Fruit fly (Drosophila melanogaster) whole organism, embryonic: ENCODE results near the gene Ilp5.
A peak's percentile ranks its signal among the peaks of the same experiment; 100 is the strongest.

Source experiments
- B-H1 ChIP-seq: fragments of 200-800 bp; sonication (Bioruptor generic); IDR thresholded peaks from 3 replicates; pipeline ENCODE4 v1.3.6; 2022; ENCODE audit warnings: missing biosample characterization, missing genetic modification characterization
- Bgb ChIP-seq: fragments of 200-800 bp; sonication (Bioruptor generic); IDR thresholded peaks from 2 replicates; pipeline ENCODE4 v1.3.6; 2022; ENCODE audit warnings: missing biosample characterization, missing genetic modification characterization; ENCODE audit not compliant: partially characterized antibody
- BtbVII ChIP-seq: fragments of 200-800 bp; sonication (Bioruptor generic); optimal IDR thresholded peaks from 3 replicates; lab custom pipeline; 2017; ENCODE audit warnings: missing biosample characterization, mild to moderate bottlenecking, missing genetic modification characterization
- CG1233 ChIP-seq: fragments of 200-800 bp; sonication (Bioruptor generic); optimal IDR thresholded peaks from 4 replicates; lab custom pipeline; 2018; ENCODE audit warnings: missing biosample characterization, mild to moderate bottlenecking, missing genetic modification characterization
- CG14860 ChIP-seq: fragments of 200-800 bp; sonication (Bioruptor generic); IDR thresholded peaks from 3 replicates; pipeline ENCODE4 v1.3.6; 2022; ENCODE audit warnings: missing biosample characterization, missing genetic modification characterization; ENCODE audit not compliant: partially characterized antibody
- CG14965 ChIP-seq: fragments of 200-800 bp; sonication (Bioruptor generic); optimal IDR thresholded peaks from 2 replicates; lab custom pipeline; 2016; ENCODE audit warnings: missing biosample characterization, missing genetic modification characterization, borderline replicate concordance
- CG16779 ChIP-seq: fragments of 200-800 bp; sonication (Bioruptor generic); IDR thresholded peaks from 2 replicates; pipeline ENCODE4 v1.3.6; 2022; ENCODE audit warnings: missing biosample characterization, missing genetic modification characterization
- CG17359 ChIP-seq: fragments of 200-800 bp; sonication (Bioruptor generic); optimal IDR thresholded peaks from 3 replicates; lab custom pipeline; 2018; ENCODE audit warnings: missing biosample characterization, mild to moderate bottlenecking, missing genetic modification characterization, moderate library complexity
- CG17385 ChIP-seq: fragments of 200-800 bp; sonication (Bioruptor generic); optimal IDR thresholded peaks from 3 replicates; lab custom pipeline; 2018; ENCODE audit warnings: missing biosample characterization, mild to moderate bottlenecking, missing genetic modification characterization
- CG2678 ChIP-seq: fragments of 200-800 bp; sonication (Bioruptor generic); optimal IDR thresholded peaks from 3 replicates; lab custom pipeline; 2019; ENCODE audit warnings: missing biosample characterization, mild to moderate bottlenecking, missing genetic modification characterization, moderate library complexity
- CG2889 ChIP-seq: fragments of 200-800 bp; sonication (Bioruptor generic); IDR thresholded peaks from 3 replicates; pipeline ENCODE4 v1.3.6; 2022; ENCODE audit warnings: missing biosample characterization, missing genetic modification characterization
- CG34224 ChIP-seq: fragments of 200-800 bp; sonication (Bioruptor generic); IDR thresholded peaks from 3 replicates; pipeline ENCODE4 v1.3.6; 2022; ENCODE audit warnings: missing biosample characterization, missing genetic modification characterization; ENCODE audit not compliant: partially characterized antibody
- CG3726 ChIP-seq: fragments of 200-800 bp; sonication (Bioruptor generic); IDR thresholded peaks from 3 replicates; pipeline ENCODE4, ENCODE4 v1.3.6; 2022; ENCODE audit warnings: missing biosample characterization, missing genetic modification characterization
- CG4820 ChIP-seq: fragments of 200-800 bp; sonication (Bioruptor generic); optimal IDR thresholded peaks from 3 replicates; lab custom pipeline; 2016; ENCODE audit warnings: missing biosample characterization, missing genetic modification characterization
- CG5180 ChIP-seq: fragments of 200-800 bp; sonication (Bioruptor generic); optimal IDR thresholded peaks from 3 replicates; lab custom pipeline; 2017; ENCODE audit warnings: missing biosample characterization, missing genetic modification characterization, mild to moderate bottlenecking, moderate library complexity, missing genetic modification reagents
- CG7372 ChIP-seq: fragments of 200-800 bp; sonication (Bioruptor generic); IDR thresholded peaks from 2 replicates; pipeline ENCODE4 v1.3.6; 2022; ENCODE audit warnings: missing biosample characterization, missing genetic modification characterization
- CG9437 ChIP-seq: fragments of 200-800 bp; sonication (Bioruptor generic); optimal IDR thresholded peaks from 2 replicates; lab custom pipeline; 2018; ENCODE audit warnings: missing biosample characterization, mild to moderate bottlenecking, missing genetic modification characterization
- CG9797 ChIP-seq: fragments of 200-800 bp; sonication (Bioruptor generic); optimal IDR thresholded peaks from 3 replicates; lab custom pipeline; 2018; ENCODE audit warnings: missing biosample characterization, mild to moderate bottlenecking, missing genetic modification characterization
- Dll ChIP-seq: fragments of 200-800 bp; sonication (Bioruptor generic); IDR thresholded peaks from 4 replicates; pipeline ENCODE4 v1.3.6; 2022; ENCODE audit warnings: missing biosample characterization, missing genetic modification characterization; ENCODE audit not compliant: partially characterized antibody
- Ets65A ChIP-seq: fragments of 200-800 bp; sonication (Bioruptor generic); peaks from one replicate; lab custom pipeline; 2016; ENCODE audit warnings: missing biosample characterization, missing genetic modification characterization
- H15 ChIP-seq: fragments of 200-800 bp; sonication (Bioruptor generic); IDR thresholded peaks from 3 replicates; pipeline ENCODE4 v1.3.6; 2022; ENCODE audit warnings: missing biosample characterization, missing genetic modification characterization
- Lhr ChIP-seq: fragments of 200-800 bp; sonication (Bioruptor generic); optimal IDR thresholded peaks from 3 replicates; lab custom pipeline; 2017; ENCODE audit warnings: mild to moderate bottlenecking, missing biosample characterization, missing genetic modification reagents, missing genetic modification characterization
- Lpt ChIP-seq: fragments of >200 bp; optimal IDR thresholded peaks from 2 replicates; lab custom pipeline; 2018; ENCODE audit warnings: missing biosample characterization, missing genetic modification characterization
- MBD-R2 ChIP-seq: fragments of 200-800 bp; sonication (Bioruptor generic); IDR thresholded peaks from 2 replicates; pipeline ENCODE4 v1.3.6; 2022; ENCODE audit warnings: missing biosample characterization, missing genetic modification characterization
- Max ChIP-seq: fragments of 200-800 bp; sonication (Bioruptor generic); optimal IDR thresholded peaks from 2 replicates; lab custom pipeline; 2016; ENCODE audit warnings: missing biosample characterization, mild to moderate bottlenecking, missing genetic modification characterization
- Mes4 ChIP-seq: fragments of 200-800 bp; sonication (Bioruptor generic); optimal IDR thresholded peaks from 2 replicates; lab custom pipeline; 2016; ENCODE audit warnings: missing biosample characterization, missing genetic modification characterization
- NfI ChIP-seq: fragments of 200-800 bp; sonication (Bioruptor generic); optimal IDR thresholded peaks from 3 replicates; lab custom pipeline; 2018; ENCODE audit warnings: missing biosample characterization, mild to moderate bottlenecking, missing genetic modification characterization, moderate library complexity
- Sox100B ChIP-seq: fragments of 200-800 bp; sonication (Bioruptor generic); optimal IDR thresholded peaks from 3 replicates; lab custom pipeline; 2018; ENCODE audit warnings: missing biosample characterization, mild to moderate bottlenecking, missing genetic modification characterization
- amos ChIP-seq: fragments of 200-800 bp; sonication (Bioruptor generic); IDR thresholded peaks from 2 replicates; pipeline ENCODE4 v1.3.6; 2022; ENCODE audit warnings: missing biosample characterization, missing genetic modification characterization; ENCODE audit not compliant: partially characterized antibody
- ap ChIP-seq: fragments of 200-800 bp; sonication (Bioruptor generic); IDR thresholded peaks from 2 replicates; pipeline ENCODE4 v1.3.6; 2022; ENCODE audit warnings: missing biosample characterization, missing genetic modification characterization
- ase ChIP-seq: fragments of 200-800 bp; sonication (Bioruptor generic); IDR thresholded peaks from 3 replicates; pipeline ENCODE4 v1.3.6; 2022; ENCODE audit warnings: missing biosample characterization, missing genetic modification characterization
- bsh ChIP-seq, 2 experiments: fragments of 200-800 bp; sonication (Bioruptor generic); optimal IDR thresholded peaks; 2 replicates each; lab custom pipeline; 2017 to 2018; ENCODE audit warnings: mild to moderate bottlenecking in 2 of 2, missing biosample characterization in 2 of 2, missing genetic modification characterization in 2 of 2, moderate library complexity in 1 of 2
- cas ChIP-seq: fragments of 200-800 bp; sonication (Bioruptor generic); IDR thresholded peaks from 2 replicates; pipeline ENCODE4 v1.3.6; 2022; ENCODE audit warnings: missing biosample characterization, missing genetic modification characterization
- ci ChIP-seq: fragments of 200-800 bp; sonication (Bioruptor generic); IDR thresholded peaks from 3 replicates; pipeline ENCODE4 v1.3.6; 2022; ENCODE audit warnings: missing biosample characterization, missing genetic modification characterization
- crp ChIP-seq, 2 experiments: fragments of 200-800 bp; sonication (Bioruptor generic); optimal IDR thresholded peaks; 2 replicates in 1 of 2; 3 replicates in 1 of 2; lab custom pipeline; 2017; ENCODE audit warnings: missing biosample characterization in 2 of 2, missing genetic modification characterization in 2 of 2, mild to moderate bottlenecking in 1 of 2, moderate library complexity in 1 of 2
- dmrt99B ChIP-seq: fragments of 200-800 bp; sonication (Bioruptor generic); optimal IDR thresholded peaks from 2 replicates; lab custom pipeline; 2018; ENCODE audit warnings: missing biosample characterization, mild to moderate bottlenecking, missing genetic modification characterization, moderate library complexity
- exex ChIP-seq: fragments of 200-800 bp; sonication (Bioruptor generic); optimal IDR thresholded peaks from 4 replicates; lab custom pipeline; 2018; ENCODE audit warnings: missing biosample characterization, mild to moderate bottlenecking, missing genetic modification characterization, moderate library complexity
- jing ChIP-seq: fragments of 200-800 bp; sonication (Bioruptor generic); optimal IDR thresholded peaks from 2 replicates; lab custom pipeline; 2018; ENCODE audit warnings: missing biosample characterization, mild to moderate bottlenecking, missing genetic modification characterization
- kay ChIP-seq: fragments of 200-800 bp; sonication (Bioruptor generic); optimal IDR thresholded peaks from 2 replicates; lab custom pipeline; 2016; ENCODE audit warnings: missing biosample characterization, missing genetic modification characterization
- knrl ChIP-seq: fragments of 200-800 bp; sonication (Bioruptor generic); IDR thresholded peaks from 3 replicates; pipeline ENCODE4 v1.3.6; 2022; ENCODE audit warnings: missing biosample characterization, missing genetic modification characterization; ENCODE audit not compliant: partially characterized antibody
- nau ChIP-seq: fragments of 200-800 bp; sonication (Bioruptor generic); optimal IDR thresholded peaks from 3 replicates; lab custom pipeline; 2017; ENCODE audit warnings: missing biosample characterization, mild to moderate bottlenecking, missing genetic modification characterization, missing genetic modification reagents
- pita ChIP-seq: fragments of 200-800 bp; sonication (Bioruptor generic); optimal IDR thresholded peaks from 2 replicates; lab custom pipeline; 2017; ENCODE audit warnings: missing biosample characterization, mild to moderate bottlenecking, missing genetic modification characterization
- seq ChIP-seq: fragments of 200-800 bp; sonication (Bioruptor generic); IDR thresholded peaks from 2 replicates; pipeline ENCODE4 v1.3.6; 2022; ENCODE audit warnings: missing biosample characterization, missing genetic modification characterization
- slp2 ChIP-seq: fragments of 200-800 bp; sonication (Bioruptor generic); optimal IDR thresholded peaks from 2 replicates; lab custom pipeline; 2016; ENCODE audit warnings: missing biosample characterization, missing genetic modification characterization
- stwl ChIP-seq: fragments of 200-800 bp; sonication (Bioruptor generic); optimal IDR thresholded peaks from 3 replicates; lab custom pipeline; 2018; ENCODE audit warnings: missing biosample characterization, mild to moderate bottlenecking, missing genetic modification characterization, moderate library complexity
- tap ChIP-seq: fragments of 200-800 bp; optimal IDR thresholded peaks from 3 replicates; lab custom pipeline; 2019; ENCODE audit warnings: missing biosample characterization, mild to moderate bottlenecking, missing genetic modification characterization, moderate library complexity
- tgo ChIP-seq: fragments of 200-800 bp; sonication (Bioruptor generic); IDR thresholded peaks from 3 replicates; pipeline ENCODE4 v1.3.6; 2022; ENCODE audit warnings: missing biosample characterization, missing genetic modification characterization
- zfh2 ChIP-seq: fragments of 200-800 bp; sonication (Bioruptor generic); optimal IDR thresholded peaks from 2 replicates; lab custom pipeline; 2016; ENCODE audit warnings: missing biosample characterization, missing genetic modification characterization

Gene Ilp5

DNA sequence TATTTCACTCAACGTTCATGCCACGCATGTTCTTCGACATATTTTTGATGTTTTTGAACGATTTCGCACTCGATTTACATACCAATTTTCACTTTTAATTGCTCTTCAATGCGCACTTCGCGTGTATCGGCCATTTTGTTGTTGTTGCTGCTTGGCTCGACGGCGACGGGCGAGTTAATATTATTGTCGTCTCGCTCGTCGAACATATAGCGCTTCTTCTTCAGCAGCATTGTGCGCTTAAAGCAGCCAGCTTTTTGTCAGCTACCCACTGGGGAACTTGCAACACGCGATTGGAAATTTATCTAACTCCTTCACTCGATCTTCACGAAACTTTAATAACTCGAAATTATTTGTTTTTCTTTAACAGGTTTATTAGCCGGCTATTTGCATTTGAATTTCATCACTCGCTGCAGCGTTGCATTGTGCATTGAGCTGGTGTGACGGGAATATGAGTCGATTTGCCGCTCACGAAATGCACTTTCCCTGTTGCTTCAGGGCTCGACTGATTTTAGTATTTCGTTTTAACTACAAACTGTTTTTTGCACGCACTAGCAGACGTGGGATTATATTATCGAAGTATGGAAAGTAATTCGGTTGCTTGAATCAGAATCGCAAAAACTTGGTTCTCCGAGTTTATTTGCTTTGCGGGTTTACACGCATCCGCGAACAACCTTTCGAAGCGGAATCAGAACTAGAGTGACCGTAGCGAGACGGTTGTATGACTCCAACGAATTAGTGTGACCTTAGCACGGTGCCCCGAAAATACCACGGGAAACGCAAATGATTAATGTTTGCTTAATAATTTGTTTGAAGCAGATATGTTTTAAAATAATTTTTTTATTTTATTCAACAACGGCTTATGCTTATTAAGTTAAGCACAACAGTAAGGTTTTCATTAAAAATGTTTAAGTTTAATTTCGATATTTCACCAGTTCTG is 31.2 kb upstream of the Ilp5 start, which contains the start of gene RasGAP1 (continued):
- TF ChIP-seq crp (GFP tag; optimal IDR thresholded peaks at IDR 0.05; lab: Kevin White, UChicago) (no peak), seq (GFP tag; lab: Robert Waterston, UW) (no peak), BtbVII (GFP tag; lab: Kevin White, UChicago) (no peak), CG34224 (0 out of 3 replicates have a peak, but pooled peaks have one; percentile 16), knrl (GFP tag; lab: Robert Waterston, UW) (peak; percentile 51; the same call in 1 of the 3 replicates), CG2889 (GFP tag; lab: Robert Waterston, UW) (no peak), CG14965 (GFP tag; lab: Kevin White, UChicago) (no peak), amos (GFP tag; lab: Robert Waterston, UW) (peak; percentile 46), CG1233 (GFP tag; lab: Kevin White, UChicago) (no peak), CG9797 (GFP tag; lab: Kevin White, UChicago) (peak; percentile 85), tap (tag; lab: Kevin White, UChicago) (peak; percentile 27), B-H1 (GFP tag; lab: Robert Waterston, UW) (no peak), Bgb (no peak; the same call in 1 of the 2 replicates), zfh2 (GFP tag; lab: Kevin White, UChicago) (no peak), ap (GFP tag; lab: Robert Waterston, UW) (no peak), pita (no peak), cas (no peak), exex (tag; lab: Kevin White, UChicago) (no peak), ci (0 out of 3 replicates have a peak, but pooled peaks have one; percentile 5), kay (no peak), Sox100B (GFP tag; lab: Kevin White, UChicago) (no peak), Lpt (GFP tag; lab: Kevin White, UChicago) (no peak), MBD-R2 (GFP tag; lab: Robert Waterston, UW) (peak; percentile 24; the same call in 1 of the 2 replicates), nau (GFP tag; lab: Kevin White, UChicago) (no peak), dmrt99B (no peak), ase (no peak), Lhr (GFP tag; lab: Kevin White, UChicago) (no peak), NfI (no peak), H15 (GFP tag; lab: Robert Waterston, UW) (no peak), tgo (no peak), Dll (peak; percentile 57; the same call in 3 of the 4 replicates), CG14860 (GFP tag; lab: Robert Waterston, UW) (no peak), CG17385 (GFP tag; lab: Kevin White, UChicago) (peak; percentile 83), CG16779 (GFP tag; lab: Robert Waterston, UW) (no peak), CG17359 (tag; lab: Kevin White, UChicago) (no peak), Mes4 (no peak), stwl (tag; lab: Kevin White, UChicago) (peak; percentile 43), Max (GFP tag; lab: Kevin White, UChicago) (peak; percentile 16), CG4820 (GFP tag; lab: Kevin White, UChicago) (no peak), Ets65A (GFP tag; lab: Kevin White, UChicago) (peak; percentile 88), CG3726 (GFP tag; lab: Robert Waterston, UW) (no peak), jing (GFP tag; lab: Kevin White, UChicago) (no peak), slp2 (GFP tag; lab: Kevin White, UChicago) (no peak), CG9437 (GFP tag; lab: Kevin White, UChicago) (peak; percentile 2), CG2678 (tag; lab: Kevin White, UChicago) (no peak), CG7372 (GFP tag; lab: Robert Waterston, UW) (no peak), CG5180 (peak; percentile 46), bsh (GFP tag; optimal IDR thresholded peaks at IDR 0.05; lab: Kevin White, UChicago) (no peak)
